Fruit fly (Drosophila melanogaster): Measurements from ENCODE around the gene Cp19.
A peak's percentile ranks its signal among the peaks of the same experiment; 100 is the strongest.

The Cp19 gene

DNA sequence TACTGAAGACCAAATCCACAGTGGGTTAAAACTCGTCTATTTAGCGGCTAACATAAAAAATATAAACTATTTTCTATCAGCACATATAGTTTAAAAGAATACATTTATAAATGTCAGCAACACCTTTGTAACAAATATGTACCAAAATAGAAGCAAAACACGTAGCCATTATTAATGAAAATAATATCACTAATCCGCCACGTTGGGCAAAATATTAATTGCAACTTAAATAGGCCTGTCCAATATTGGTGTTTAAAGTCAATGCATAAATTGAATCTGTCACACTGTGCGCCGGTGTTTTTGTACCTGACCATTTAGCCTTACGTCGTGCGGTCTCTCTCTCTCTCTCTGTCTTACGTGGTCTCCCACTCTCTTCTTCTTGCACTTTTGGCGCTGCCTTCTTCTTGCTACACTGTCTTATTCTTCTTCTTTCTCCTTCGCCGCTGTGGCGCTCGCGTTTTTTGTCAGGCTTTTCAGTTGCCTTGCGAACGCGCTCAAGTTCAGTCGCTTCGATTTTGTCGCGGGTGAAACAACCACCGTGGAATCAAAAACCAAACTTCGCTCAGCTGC, 36.4 kb downstream of the Cp19 start (continued):
- TF ChIP-seq CG10431 (GFP tag; optimal IDR thresholded peaks at IDR 0.05): peak; percentile 97
- peak; percentile 97 for TF ChIP-seq CG12155 (GFP tag; optimal IDR thresholded peaks at IDR 0.05)
- TF ChIP-seq disco-r (GFP tag; optimal IDR thresholded peaks at IDR 0.05): peak; percentile 97
- TF ChIP-seq ewg (GFP tag; optimal IDR thresholded peaks at IDR 0.05): peak; percentile 97
- TF ChIP-seq Dbx (GFP tag; IDR thresholded peaks at IDR 0.05): peak; percentile 97
- TF ChIP-seq pita (GFP tag; optimal IDR thresholded peaks at IDR 0.05): no peak
- peak; percentile 97 for TF ChIP-seq Mrtf (GFP tag; IDR thresholded peaks at IDR 0.05)
- peak; percentile 97 for TF ChIP-seq ase (GFP tag; IDR thresholded peaks at IDR 0.05)
- peak; percentile 97 for TF ChIP-seq Meics (GFP tag; optimal IDR thresholded peaks at IDR 0.05)
- peak; percentile 90 for TF ChIP-seq CG18011 (GFP tag; optimal IDR thresholded peaks at IDR 0.05)
- peak; percentile 96 for TF ChIP-seq run (tag; optimal IDR thresholded peaks at IDR 0.05)
- TF ChIP-seq dmrt99B (tag; optimal IDR thresholded peaks at IDR 0.05): peak; percentile 99
- TF ChIP-seq Tbp (GFP tag; optimal IDR thresholded peaks at IDR 0.05): no peak
- TF ChIP-seq CG6654 (GFP tag; optimal IDR thresholded peaks at IDR 0.05): peak; percentile 93
- peak; percentile 95 for TF ChIP-seq slp2 (GFP tag; optimal IDR thresholded peaks at IDR 0.05)
- TF ChIP-seq Hr3 (GFP tag; optimal IDR thresholded peaks at IDR 0.05): peak; percentile 98
- peak; percentile 99 for TF ChIP-seq Usf (GFP tag; optimal IDR thresholded peaks at IDR 0.05)
- peak; percentile 91 for TF ChIP-seq Vsx1 (GFP tag; optimal IDR thresholded peaks at IDR 0.05)
- peak; percentile 66 for TF ChIP-seq CG13287 (GFP tag; IDR thresholded peaks at IDR 0.05; ENCODE audit: partially characterized antibody)
- TF ChIP-seq CG8290 (GFP tag; optimal IDR thresholded peaks at IDR 0.05): peak; percentile 75
- peak; percentile 93 to 95 for TF ChIP-seq CG8290 (tag; optimal IDR thresholded peaks at IDR 0.05)
- TF ChIP-seq CG10543 (GFP tag; optimal IDR thresholded peaks at IDR 0.05): peak; percentile 98
- no peak for TF ChIP-seq yki (optimal IDR thresholded peaks at IDR 0.05)
- peak; percentile 98 for TF ChIP-seq CG10462 (GFP tag; optimal IDR thresholded peaks at IDR 0.05)
- peak; percentile 95 for TF ChIP-seq Antp (GFP tag; optimal IDR thresholded peaks at IDR 0.05)
- peak; percentile 91 for TF ChIP-seq ERR (GFP tag; optimal IDR thresholded peaks at IDR 0.05)
- peak; percentile 96 for TF ChIP-seq HHEX (GFP tag; optimal IDR thresholded peaks at IDR 0.05)
- TF ChIP-seq CG2116 (GFP tag; optimal IDR thresholded peaks at IDR 0.05): peak; percentile 82
- peak; percentile 98 for TF ChIP-seq Ptx1 (GFP tag; IDR thresholded peaks at IDR 0.05)
- peak; percentile 99 for TF ChIP-seq CG7372 (GFP tag; IDR thresholded peaks at IDR 0.05)
- TF ChIP-seq CG3065 (GFP tag; optimal IDR thresholded peaks at IDR 0.05): peak; percentile 96
- TF ChIP-seq Xbp1 (GFP tag; optimal IDR thresholded peaks at IDR 0.05): peak; percentile 98
- peak; percentile 97 for TF ChIP-seq peb (GFP tag; IDR thresholded peaks at IDR 0.05)
- peak; percentile 96 for TF ChIP-seq B-H2 (GFP tag; optimal IDR thresholded peaks at IDR 0.05)
- peak; percentile 73 for TF ChIP-seq Ets97D (GFP tag; optimal IDR thresholded peaks at IDR 0.05)
- peak; percentile 96 for TF ChIP-seq NC2α (GFP tag; optimal IDR thresholded peaks at IDR 0.05)
- peak; percentile 96 for TF ChIP-seq CG4854 (GFP tag; optimal IDR thresholded peaks at IDR 0.05)
- no peak for TF ChIP-seq lov (optimal IDR thresholded peaks at IDR 0.05)
- TF ChIP-seq lov (GFP tag; IDR thresholded peaks at IDR 0.05): peak; percentile 93
- peak; percentile 96 for TF ChIP-seq CG11093 (GFP tag; IDR thresholded peaks at IDR 0.05)
- peak; percentile 56 for TF ChIP-seq MESR4 (GFP tag; optimal IDR thresholded peaks at IDR 0.05)
- TF ChIP-seq CG16815 (GFP tag; optimal IDR thresholded peaks at IDR 0.05): peak; percentile 99
- no peak for TF ChIP-seq sna (GFP tag; IDR thresholded peaks at IDR 0.05; ENCODE audit: partially characterized antibody)
- TF ChIP-seq C15 (GFP tag; IDR thresholded peaks at IDR 0.05): peak; percentile 94
- TF ChIP-seq oc (tag; optimal IDR thresholded peaks at IDR 0.05): peak; percentile 96
- peak; percentile 98 for TF ChIP-seq CG10979 (tag; optimal IDR thresholded peaks at IDR 0.05)
- TF ChIP-seq CG4707 (GFP tag; optimal IDR thresholded peaks at IDR 0.05): peak; percentile 94
- TF ChIP-seq sc (optimal IDR thresholded peaks at IDR 0.05): no peak
- TF ChIP-seq sc (GFP tag; optimal IDR thresholded peaks at IDR 0.05): peak; percentile 98
- peak; percentile 90 for TF ChIP-seq CG30020 (tag; optimal IDR thresholded peaks at IDR 0.05)
- peak; percentile 99 for TF ChIP-seq CG9817 (tag; optimal IDR thresholded peaks at IDR 0.05)
- TF ChIP-seq zfh2 (GFP tag; optimal IDR thresholded peaks at IDR 0.05): peak; percentile 98
